Worm (Caenorhabditis elegans) whole organism, early embryonic: ENCODE results near the gene F46C5.9.

ENCODE experiments used
- B0310.2 ChIP-seq: sonication (generic microtip); optimal IDR thresholded peaks from 2 replicates; lab custom pipeline; 2016; ENCODE audit warnings: mild to moderate bottlenecking, missing genetic modification characterization, missing compliant biosample characterization
- F13C5.2 ChIP-seq: sonication (generic microtip); optimal IDR thresholded peaks from 2 replicates; lab custom pipeline; 2017; ENCODE audit warnings: mild to moderate bottlenecking, missing genetic modification characterization, inconsistent platforms, missing compliant biosample characterization
- aly-1 ChIP-seq: sonication (generic microtip); optimal IDR thresholded peaks from 2 replicates; lab custom pipeline; 2016; ENCODE audit warnings: missing genetic modification characterization, missing compliant biosample characterization
- ama-1 ChIP-seq: fragments of 150-350 bp; optimal IDR thresholded peaks from 2 replicates; lab custom pipeline; 2014
- ceh-13 ChIP-seq: fragments of 200-800 bp; sonication (Bioruptor generic); optimal IDR thresholded peaks from 2 replicates; lab custom pipeline; 2018; ENCODE audit warnings: mild to moderate bottlenecking, missing genetic modification characterization, missing compliant biosample characterization
- ceh-36 ChIP-seq: sonication (generic microtip); optimal IDR thresholded peaks from 2 replicates; lab custom pipeline; 2016; ENCODE audit warnings: missing genetic modification characterization, inconsistent platforms, missing compliant biosample characterization
- ets-7 ChIP-seq: sonication (generic microtip); optimal IDR thresholded peaks from 2 replicates; lab custom pipeline; 2016; ENCODE audit warnings: missing genotype, missing genetic modification characterization, missing compliant biosample characterization
- flt-1 ChIP-seq: fragments of 200-800 bp; sonication (Bioruptor generic); IDR thresholded peaks from 2 replicates; pipeline ENCODE4 v1.3.6; 2022; ENCODE audit warnings: missing genetic modification characterization, missing compliant biosample characterization
- hmbx-1 ChIP-seq: sonication (generic microtip); optimal IDR thresholded peaks from 2 replicates; lab custom pipeline; 2016; ENCODE audit warnings: mild to moderate bottlenecking, missing genetic modification characterization, missing compliant biosample characterization
- hmg-4 ChIP-seq: fragments of 200-800 bp; sonication (Bioruptor generic); optimal IDR thresholded peaks from 2 replicates; lab custom pipeline; 2018; ENCODE audit warnings: mild to moderate bottlenecking, missing genetic modification characterization, missing compliant biosample characterization
- hnd-1 ChIP-seq: sonication (generic microtip); optimal IDR thresholded peaks from 2 replicates; lab custom pipeline; 2016; ENCODE audit warnings: missing genetic modification characterization, missing compliant biosample characterization
- pes-1 ChIP-seq: fragments of 200-800 bp; sonication (Bioruptor generic); IDR thresholded peaks from 2 replicates; pipeline ENCODE4 v1.3.6; 2022; ENCODE audit warnings: missing genetic modification reagents, missing genetic modification characterization, missing compliant biosample characterization
- scrt-1 ChIP-seq: fragments of 200-800 bp; sonication (Bioruptor generic); IDR thresholded peaks from 2 replicates; pipeline ENCODE4 v1.3.6; 2022; ENCODE audit warnings: missing genetic modification characterization, missing compliant biosample characterization
- sea-1 ChIP-seq: fragments of 200-800 bp; sonication (Bioruptor generic); conservative IDR thresholded peaks from 2 replicates; pipeline ENCODE4 v1.3.6; 2022; ENCODE audit warnings: missing genetic modification characterization, missing compliant biosample characterization
- tbx-11 ChIP-seq: fragments of 200-800 bp; sonication (Bioruptor generic); IDR thresholded peaks from 2 replicates; pipeline ENCODE4 v1.3.6; 2022; ENCODE audit warnings: missing genetic modification characterization, missing compliant biosample characterization
- tbx-37 ChIP-seq: fragments of 200-800 bp; sonication (Bioruptor generic); conservative IDR thresholded peaks from 2 replicates; pipeline ENCODE4 v1.3.6; 2022; ENCODE audit warnings: missing genetic modification reagents, missing genetic modification characterization, missing compliant biosample characterization
- tra-4 ChIP-seq: sonication (generic microtip); optimal IDR thresholded peaks from 2 replicates; lab custom pipeline; 2017; ENCODE audit warnings: missing genetic modification characterization, missing compliant biosample characterization

The F46C5.9 gene

DNA sequence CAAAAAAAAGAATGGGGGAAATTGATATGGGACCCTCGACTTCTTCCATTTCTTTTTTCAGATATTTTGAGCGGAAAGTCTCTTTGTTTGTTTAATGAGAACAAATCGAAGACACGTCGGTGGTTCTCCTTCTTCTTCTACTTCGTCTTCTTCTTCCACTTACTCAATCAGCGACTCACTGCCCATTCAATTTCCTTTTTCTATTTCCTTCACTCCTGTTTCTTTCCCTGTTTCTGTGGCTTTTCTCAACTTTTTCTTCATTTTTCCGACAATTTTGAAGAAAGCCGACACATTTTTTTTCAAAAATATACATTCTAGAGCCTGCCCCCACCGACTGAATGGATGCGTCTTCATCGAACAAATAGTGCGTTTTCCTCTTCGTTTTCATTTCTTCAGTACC, 25.3 kb upstream of the F46C5.9 start, which contains the start of gene F46C5.4:
F46C5.4 (plus strand) TSS at position 222 of the 400 bp plus-strand sequence.
- no peak for TF ChIP-seq flt-1 (GFP tag; lab: Robert Waterston, UW)
- no peak for TF ChIP-seq tbx-37 (GFP tag; lab: Robert Waterston, UW)
- TF ChIP-seq ama-1 (lab: Kevin White, UChicago) = no peak
- no peak for TF ChIP-seq B0310.2 (tag; lab: Kevin White, UChicago)
- TF ChIP-seq scrt-1 = no peak
- TF ChIP-seq ceh-36 (tag; lab: Kevin White, UChicago) = no peak
- TF ChIP-seq tra-4 (tag; lab: Kevin White, UChicago) = no peak
- no peak for TF ChIP-seq sea-1
- TF ChIP-seq ceh-13 (GFP tag; lab: Kevin White, UChicago) = no peak
- TF ChIP-seq pes-1 (GFP tag; lab: Robert Waterston, UW) = no peak
- no peak for TF ChIP-seq hnd-1
- no peak for TF ChIP-seq hmbx-1
- TF ChIP-seq aly-1 = no peak
- no peak for TF ChIP-seq F13C5.2 (tag; lab: Kevin White, UChicago)

ce11 chrII:8832941-8833340, 22.4 kb upstream of the F46C5.9 start:
- TF ChIP-seq hmg-4 (GFP tag; lab: Kevin White, UChicago) = no peak
- no peak for TF ChIP-seq pes-1 (GFP tag; lab: Robert Waterston, UW)
- no peak for TF ChIP-seq tbx-11 (GFP tag; lab: Robert Waterston, UW)
- TF ChIP-seq flt-1 (GFP tag; lab: Robert Waterston, UW) = no peak
- TF ChIP-seq tra-4 (tag; lab: Kevin White, UChicago) = no peak
- no peak for TF ChIP-seq scrt-1
- no peak for TF ChIP-seq B0310.2 (tag; lab: Kevin White, UChicago)
- no peak for TF ChIP-seq ama-1 (lab: Kevin White, UChicago)
- TF ChIP-seq sea-1 = no peak
- TF ChIP-seq ceh-36 (tag; lab: Kevin White, UChicago) = no peak
- no peak for TF ChIP-seq F13C5.2 (tag; lab: Kevin White, UChicago)

- TF ChIP-seq hmbx-1 = no peak
- no peak for TF ChIP-seq hnd-1
- TF ChIP-seq hmg-4 (GFP tag; lab: Kevin White, UChicago) = no peak
- TF ChIP-seq ceh-13 (GFP tag; lab: Kevin White, UChicago) = no peak
- no peak for TF ChIP-seq flt-1 (GFP tag; lab: Robert Waterston, UW)
- TF ChIP-seq tra-4 (tag; lab: Kevin White, UChicago) = no peak
- no peak for TF ChIP-seq B0310.2 (tag; lab: Kevin White, UChicago)
- TF ChIP-seq scrt-1 = no peak
- no peak for TF ChIP-seq pes-1 (GFP tag; lab: Robert Waterston, UW)
- TF ChIP-seq ceh-36 (tag; lab: Kevin White, UChicago) = no peak
- TF ChIP-seq ets-7 = no peak
- no peak for TF ChIP-seq ama-1 (lab: Kevin White, UChicago)
- no peak for TF ChIP-seq tbx-11 (GFP tag; lab: Robert Waterston, UW)
- TF ChIP-seq tbx-37 (GFP tag; lab: Robert Waterston, UW) = no peak
- no peak for TF ChIP-seq F13C5.2 (tag; lab: Kevin White, UChicago)
- no peak for TF ChIP-seq aly-1
Measured at ce11 chrII:8830917-8831316, 20.4 kb upstream of the F46C5.9 start.

DNA sequence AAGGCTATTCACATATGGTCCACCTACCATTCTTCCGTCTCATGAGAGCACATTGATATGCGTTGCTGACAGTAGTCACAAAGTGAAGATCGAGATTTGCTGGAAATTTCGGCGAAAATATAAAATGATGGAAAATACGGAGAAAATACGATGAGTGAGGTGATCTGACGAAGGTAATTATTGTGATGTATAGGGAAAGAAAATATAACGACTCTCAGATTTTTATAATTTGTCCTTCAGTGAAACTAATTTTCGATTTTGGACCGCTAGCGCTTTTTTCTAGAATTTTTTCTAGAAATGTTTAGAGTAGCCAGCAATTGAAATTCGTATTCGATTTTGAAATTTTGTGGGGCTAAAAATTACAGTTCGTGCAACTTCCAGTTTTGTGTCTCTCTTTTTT, 18.7 kb upstream of the F46C5.9 start, which contains the start of gene F46C5.2:
F46C5.2 (minus strand) TSS at position 101 of the 400 bp plus-strand sequence.
- no peak for TF ChIP-seq scrt-1
- TF ChIP-seq tbx-11 (GFP tag; lab: Robert Waterston, UW) = no peak
- no peak for TF ChIP-seq pes-1 (GFP tag; lab: Robert Waterston, UW)
- no peak for TF ChIP-seq aly-1
- no peak for TF ChIP-seq B0310.2 (tag; lab: Kevin White, UChicago)
- no peak for TF ChIP-seq hmbx-1
- no peak for TF ChIP-seq ceh-36 (tag; lab: Kevin White, UChicago)
- TF ChIP-seq tra-4 (tag; lab: Kevin White, UChicago) = no peak
- TF ChIP-seq tbx-37 (GFP tag; lab: Robert Waterston, UW) = no peak
- no peak for TF ChIP-seq sea-1

DNA sequence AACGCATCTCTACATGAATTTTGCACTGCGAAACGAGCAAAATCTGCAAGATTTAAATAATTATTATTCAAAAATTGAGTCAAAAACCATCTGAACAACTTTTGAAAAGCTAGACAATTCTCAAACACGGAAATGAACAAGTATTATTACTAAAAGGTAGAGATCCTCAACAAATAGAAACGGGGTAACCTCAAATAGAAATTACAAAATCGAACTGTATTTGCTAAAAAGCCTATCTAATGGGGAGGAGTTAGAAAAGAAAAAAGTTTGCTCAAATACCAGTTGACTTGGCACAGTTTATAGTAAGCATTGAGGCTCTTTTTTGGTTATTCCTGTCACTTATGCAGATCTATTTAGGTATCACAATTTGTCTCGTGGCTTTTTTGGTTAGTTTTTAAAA, 15.2 kb upstream of the F46C5.9 start, which contains the start of gene nas-25:
nas-25 (plus strand) TSS at position 301 of the 400 bp plus-strand sequence.
- TF ChIP-seq ama-1 (lab: Kevin White, UChicago) = no peak
- no peak for TF ChIP-seq hmbx-1
- TF ChIP-seq tra-4 (tag; lab: Kevin White, UChicago) = no peak
- TF ChIP-seq tbx-11 (GFP tag; lab: Robert Waterston, UW) = no peak
- no peak for TF ChIP-seq pes-1 (GFP tag; lab: Robert Waterston, UW)
- TF ChIP-seq flt-1 (GFP tag; lab: Robert Waterston, UW) = no peak
- no peak for TF ChIP-seq ets-7
- TF ChIP-seq ceh-13 (GFP tag; lab: Kevin White, UChicago) = no peak
- TF ChIP-seq sea-1 = no peak
- TF ChIP-seq scrt-1 = no peak
- TF ChIP-seq aly-1 = no peak
- no peak for TF ChIP-seq hmg-4 (GFP tag; lab: Kevin White, UChicago)

DNA sequence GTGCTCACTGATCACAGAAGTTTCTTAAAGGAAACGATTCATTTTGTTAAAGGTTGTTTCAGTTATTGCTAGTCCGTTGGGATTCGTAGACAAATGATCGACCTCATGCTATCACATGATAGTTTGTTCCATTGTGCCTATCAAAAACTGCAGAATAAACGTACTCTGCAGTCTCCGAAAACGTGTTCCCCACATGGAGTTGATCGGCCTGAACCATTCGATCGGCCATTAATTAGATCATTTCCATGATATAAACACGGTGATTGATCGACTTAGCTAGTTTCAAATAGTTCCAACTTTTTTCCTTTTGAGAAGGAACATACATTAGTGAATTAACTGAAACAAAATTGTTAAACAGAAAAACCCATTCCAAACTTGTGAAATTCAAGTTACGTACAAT, 12.2 kb upstream of the F46C5.9 start:
- TF ChIP-seq tbx-37 (GFP tag; lab: Robert Waterston, UW) = no peak
- no peak for TF ChIP-seq pes-1 (GFP tag; lab: Robert Waterston, UW)
- TF ChIP-seq ama-1 (lab: Kevin White, UChicago) = no peak
- TF ChIP-seq scrt-1 = no peak
- no peak for TF ChIP-seq hmg-4 (GFP tag; lab: Kevin White, UChicago)
- no peak for TF ChIP-seq tra-4 (tag; lab: Kevin White, UChicago)
- no peak for TF ChIP-seq ceh-13 (GFP tag; lab: Kevin White, UChicago)

- TF ChIP-seq hnd-1 = no peak
- no peak for TF ChIP-seq ceh-36 (tag; lab: Kevin White, UChicago)
- TF ChIP-seq ceh-13 (GFP tag; lab: Kevin White, UChicago) = no peak
- TF ChIP-seq tbx-37 (GFP tag; lab: Robert Waterston, UW) = no peak
Measured at ce11 chrII:8821140-8821595, 10.6 kb upstream of the F46C5.9 start, which contains the start of gene F46C5.1. Gene F46C5.1 (minus strand): TSS chrII:8821190.
